Worm (Caenorhabditis elegans) whole organism, L3 larva: ENCODE measurements around the gene T05A7.11.

Experiments
- aly-2 ChIP-seq: fragments of 150-350 bp; optimal IDR thresholded peaks from 2 replicates; lab custom pipeline; 2014; ENCODE audit warnings: missing biosample characterization, missing genetic modification characterization
- ama-1 ChIP-seq: fragments of 150-350 bp; optimal IDR thresholded peaks from 2 replicates; lab custom pipeline; 2018
- ceh-16 ChIP-seq: sonication (generic microtip); optimal IDR thresholded peaks from 2 replicates; lab custom pipeline; 2017; ENCODE audit warnings: missing biosample characterization, missing genetic modification characterization
- daf-12 ChIP-seq: fragments of 150-350 bp; optimal IDR thresholded peaks from 2 replicates; lab custom pipeline; 2014; ENCODE audit warnings: missing biosample characterization, missing genetic modification reagents, missing genetic modification characterization
- egl-27 ChIP-seq: sonication (generic microtip); optimal IDR thresholded peaks from 4 replicates; lab custom pipeline; 2017; ENCODE audit warnings: missing biosample characterization, missing genetic modification reagents, missing genetic modification characterization
- egl-5 ChIP-seq: fragments of 150-350 bp; optimal IDR thresholded peaks from 2 replicates; lab custom pipeline; 2017; ENCODE audit warnings: missing biosample characterization, missing genetic modification reagents, missing genetic modification characterization, inconsistent platforms
- elt-1 ChIP-seq: fragments of 150-350 bp; optimal IDR thresholded peaks from 2 replicates; lab custom pipeline; 2014; ENCODE audit warnings: missing biosample characterization, missing genetic modification characterization
- elt-2 ChIP-seq: sonication (generic microtip); optimal IDR thresholded peaks from 2 replicates; lab custom pipeline; 2016; ENCODE audit warnings: missing genetic modification reagents, mild to moderate bottlenecking, missing genetic modification characterization, missing compliant biosample characterization
- fkh-10 ChIP-seq: sonication (generic microtip); optimal IDR thresholded peaks from 2 replicates; lab custom pipeline; 2017; ENCODE audit warnings: missing biosample characterization, missing genetic modification reagents, missing genetic modification characterization
- fkh-2 ChIP-seq: fragments of 150-350 bp; optimal IDR thresholded peaks from 2 replicates; lab custom pipeline; 2014; ENCODE audit warnings: missing biosample characterization, missing genetic modification reagents, missing genetic modification characterization
- fos-1 ChIP-seq: fragments of 150-350 bp; optimal IDR thresholded peaks from 2 replicates; lab custom pipeline; 2014; ENCODE audit warnings: missing biosample characterization, missing genetic modification characterization
- hmg-11 ChIP-seq: sonication (generic microtip); optimal IDR thresholded peaks from 2 replicates; lab custom pipeline; 2016; ENCODE audit warnings: missing genetic modification characterization, missing compliant biosample characterization
- jun-1 ChIP-seq: fragments of 150-350 bp; optimal IDR thresholded peaks from 2 replicates; lab custom pipeline; 2014; ENCODE audit warnings: missing biosample characterization, missing genetic modification reagents, missing genetic modification characterization
- lin-15B ChIP-seq: fragments of 150-350 bp; optimal IDR thresholded peaks from 2 replicates; lab custom pipeline; 2014; ENCODE audit warnings: missing biosample characterization, missing genetic modification characterization
- lin-39 ChIP-seq: fragments of 150-350 bp; optimal IDR thresholded peaks from 2 replicates; lab custom pipeline; 2018; ENCODE audit warnings: missing biosample characterization, missing genetic modification reagents, missing genetic modification characterization
- lsy-12 ChIP-seq: sonication (generic microtip); optimal IDR thresholded peaks from 2 replicates; lab custom pipeline; 2016; ENCODE audit warnings: mild to moderate bottlenecking, missing genetic modification characterization, missing compliant biosample characterization
- mml-1 ChIP-seq: fragments of 150-350 bp; sonication (generic microtip); optimal IDR thresholded peaks from 3 replicates; lab custom pipeline; 2014; ENCODE audit warnings: missing biosample characterization, missing genetic modification characterization
- nfya-1 ChIP-seq: sonication (generic microtip); optimal IDR thresholded peaks from 2 replicates; lab custom pipeline; 2017; ENCODE audit warnings: missing genetic modification characterization, mild to moderate bottlenecking, missing compliant biosample characterization, antibody characterized with exemption, moderate library complexity; ENCODE audit not compliant: insufficient read depth
- nhr-11 ChIP-seq: fragments of 150-350 bp; optimal IDR thresholded peaks from 2 replicates; lab custom pipeline; 2014; ENCODE audit warnings: missing biosample characterization, missing genetic modification characterization
- nhr-12 ChIP-seq: fragments of 150-350 bp; optimal IDR thresholded peaks from 2 replicates; lab custom pipeline; 2014; ENCODE audit warnings: missing biosample characterization, missing genetic modification characterization
- nhr-23 ChIP-seq: fragments of 150-350 bp; optimal IDR thresholded peaks from 2 replicates; lab custom pipeline; 2014; ENCODE audit warnings: missing biosample characterization, missing genetic modification reagents, missing genetic modification characterization
- nhr-237 ChIP-seq: fragments of 150-350 bp; optimal IDR thresholded peaks from 2 replicates; lab custom pipeline; 2014; ENCODE audit warnings: missing biosample characterization, missing genetic modification characterization
- nhr-25 ChIP-seq: sonication (generic microtip); optimal IDR thresholded peaks from 2 replicates; lab custom pipeline; 2017; ENCODE audit warnings: missing biosample characterization, missing genetic modification characterization
- nhr-28 ChIP-seq: fragments of 150-350 bp; optimal IDR thresholded peaks from 2 replicates; lab custom pipeline; 2014; ENCODE audit warnings: missing biosample characterization, missing genetic modification characterization
- nhr-67 ChIP-seq: fragments of 150-350 bp; optimal IDR thresholded peaks from 2 replicates; lab custom pipeline; 2014; ENCODE audit warnings: missing biosample characterization, missing genetic modification characterization
- pha-4 ChIP-seq: fragments of 150-350 bp; optimal IDR thresholded peaks from 2 replicates; lab custom pipeline; 2014; ENCODE audit warnings: missing biosample characterization, missing genetic modification reagents, missing genetic modification characterization
- pqm-1 ChIP-seq: fragments of 150-350 bp; optimal IDR thresholded peaks from 2 replicates; lab custom pipeline; 2017; ENCODE audit warnings: missing biosample characterization, missing genetic modification characterization, inconsistent platforms
- skn-1 ChIP-seq: fragments of 150-350 bp; optimal IDR thresholded peaks from 2 replicates; lab custom pipeline; 2014; ENCODE audit warnings: missing biosample characterization, missing genetic modification characterization
- snpc-4 ChIP-seq: fragments of 150-350 bp; optimal IDR thresholded peaks from 2 replicates; lab custom pipeline; 2014; ENCODE audit warnings: missing biosample characterization, missing genetic modification characterization
- tbx-2 ChIP-seq: sonication (generic microtip); optimal IDR thresholded peaks from 2 replicates; lab custom pipeline; 2016; ENCODE audit warnings: mild to moderate bottlenecking, missing genetic modification characterization, missing compliant biosample characterization
- unc-39 ChIP-seq: sonication (generic microtip); optimal IDR thresholded peaks from 4 replicates; lab custom pipeline; 2017; ENCODE audit warnings: missing biosample characterization, missing genetic modification characterization
- unc-62 ChIP-seq: fragments of 150-350 bp; sonication (generic microtip); optimal IDR thresholded peaks from 4 replicates; lab custom pipeline; 2014; ENCODE audit warnings: missing biosample characterization, missing genetic modification reagents, missing genetic modification characterization

T05A7.11 gene

ce11 chrII:4674188-4674587 lies 8.9 kb upstream of the T05A7.11 start:
- TF ChIP-seq unc-39 (tag; lab: Kevin White, UChicago): no peak
- TF ChIP-seq jun-1 (tag; lab: Kevin White, UChicago): peak; percentile 60
- no peak for TF ChIP-seq nhr-23 (tag; lab: Kevin White, UChicago)
- TF ChIP-seq pha-4: no peak
- TF ChIP-seq elt-2 (tag; lab: Kevin White, UChicago): peak; percentile 96
- TF ChIP-seq daf-12 (tag; lab: Kevin White, UChicago): no peak
- no peak for TF ChIP-seq nhr-237 (tag; lab: Kevin White, UChicago)
- TF ChIP-seq lin-15B (tag; lab: Kevin White, UChicago): no peak
- TF ChIP-seq fkh-2 (tag; lab: Kevin White, UChicago): no peak
- TF ChIP-seq pqm-1 (tag; lab: Kevin White, UChicago): peak; percentile 68
- no peak for TF ChIP-seq nhr-67
- TF ChIP-seq fkh-10 (GFP tag; lab: Kevin White, UChicago): no peak
- TF ChIP-seq, all 47 proteins: peak for 3

DNA sequence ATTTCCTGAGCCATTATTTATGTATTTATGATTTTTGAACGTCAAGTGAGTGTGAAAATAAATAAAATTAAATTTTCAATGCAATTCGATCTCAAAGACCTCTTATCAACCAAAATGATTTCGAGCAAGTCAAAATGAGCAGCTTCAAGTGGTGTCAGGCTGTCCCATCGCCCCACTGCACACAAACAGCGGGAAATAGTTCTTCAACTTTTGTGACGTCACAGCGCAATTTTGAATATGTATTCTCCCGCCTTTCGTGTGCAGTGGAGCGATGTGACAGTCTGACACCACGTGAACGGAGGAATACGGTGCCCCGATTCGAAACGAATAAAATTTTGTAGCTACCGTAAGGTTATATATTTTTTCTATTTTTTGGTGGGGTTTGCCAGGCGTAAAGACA lies 8.4 kb upstream of the T05A7.11 start:
- TF ChIP-seq nfya-1 (tag; lab: Kevin White, UChicago) (no peak), ama-1 (lab: Kevin White, UChicago) (peak; percentile 56), nhr-237 (tag; lab: Kevin White, UChicago) (no peak)

DNA sequence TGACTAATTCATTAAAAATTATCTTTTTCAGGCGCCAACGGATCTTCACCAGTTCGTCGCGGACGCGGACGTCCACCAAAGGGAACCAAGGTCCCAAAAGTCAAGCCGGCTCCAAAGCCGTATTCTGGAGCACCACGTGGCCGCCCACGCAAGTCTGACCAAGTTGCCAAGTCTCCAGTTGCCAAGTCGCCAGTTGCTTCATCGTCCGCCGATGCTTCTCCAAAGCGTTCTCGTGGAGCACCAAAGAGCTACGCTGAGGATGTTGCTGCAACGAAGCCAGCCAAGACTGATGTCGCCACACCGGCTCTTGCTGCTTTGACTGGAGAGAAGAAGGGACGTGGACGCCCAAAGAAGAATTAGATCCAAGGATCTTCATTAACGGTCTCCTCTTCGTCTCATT lies 8.0 kb upstream of the T05A7.11 start:
- no peak for TF ChIP-seq nhr-12 (tag; lab: Kevin White, UChicago)
- no peak for TF ChIP-seq pqm-1 (tag; lab: Kevin White, UChicago)
- TF ChIP-seq lin-39: no peak
- TF ChIP-seq jun-1 (tag; lab: Kevin White, UChicago): no peak

DNA sequence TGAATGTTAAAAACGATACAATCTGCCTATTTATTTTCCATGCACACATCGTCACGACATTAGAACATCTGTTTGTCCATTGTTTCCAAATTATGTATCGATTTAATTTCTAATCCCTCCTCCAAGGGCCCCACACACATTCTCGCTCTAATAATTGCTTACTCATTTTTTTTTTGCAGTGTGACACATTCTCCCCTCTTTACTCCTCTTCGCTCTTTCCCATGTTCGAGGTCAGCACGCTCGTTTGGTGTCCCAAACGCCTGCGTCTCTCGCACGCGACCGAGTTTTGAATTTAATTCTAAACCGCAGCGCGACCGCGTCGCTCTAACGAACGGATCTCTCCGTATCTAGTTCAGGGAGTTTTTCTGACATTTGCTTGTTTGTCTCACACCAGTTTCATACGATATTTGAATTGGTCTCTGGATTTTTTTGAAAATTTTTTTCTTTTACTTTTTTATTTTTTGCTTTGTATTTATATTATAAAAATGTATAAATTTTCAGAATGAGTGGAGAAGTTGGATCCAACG lies 7.4 kb upstream of the T05A7.11 start, which contains the start of the genes clec-140 and hmg-11:
TSS of gene clec-140 (plus strand) at position 477 of the 527 bp plus-strand sequence.
TSS of gene hmg-11 (plus strand) at position 502 of the 527 bp plus-strand sequence.
- TF ChIP-seq skn-1 (tag; lab: Kevin White, UChicago) (no peak), pha-4 (no peak), hmg-11 (tag; lab: Kevin White, UChicago) (no peak), nhr-237 (tag; lab: Kevin White, UChicago) (no peak), unc-62 (GFP tag; lab: Kevin White, UChicago) (no peak), mml-1 (tag; lab: Kevin White, UChicago) (no peak), ama-1 (lab: Kevin White, UChicago) (no peak), lin-15B (tag; lab: Kevin White, UChicago) (peak; percentile 71), nhr-25 (tag; lab: Kevin White, UChicago) (peak; percentile 51), daf-12 (tag; lab: Kevin White, UChicago) (no peak), pqm-1 (tag; lab: Kevin White, UChicago) (peak; percentile 33), tbx-2 (tag; lab: Kevin White, UChicago) (no peak), egl-5 (tag; lab: Kevin White, UChicago) (peak; percentile 24), ceh-16 (tag; lab: Kevin White, UChicago) (no peak), nhr-23 (tag; lab: Kevin White, UChicago) (peak; percentile 41), nfya-1 (tag; lab: Kevin White, UChicago) (peak; percentile 72), lin-39 (peak; percentile 90), fos-1 (tag; lab: Kevin White, UChicago) (peak; percentile 9), elt-2 (tag; lab: Kevin White, UChicago) (peak; percentile 46), egl-27 (tag; lab: Kevin White, UChicago) (no peak), jun-1 (tag; lab: Kevin White, UChicago) (peak; percentile 45), snpc-4 (peak; percentile 43), lsy-12 (tag; lab: Kevin White, UChicago) (peak; percentile 8), unc-39 (tag; lab: Kevin White, UChicago) (no peak), nhr-28 (tag; lab: Kevin White, UChicago) (no peak), aly-2 (tag; lab: Kevin White, UChicago) (no peak)

- no peak for TF ChIP-seq elt-1 (tag; lab: Kevin White, UChicago)
- no peak for TF ChIP-seq tbx-2 (tag; lab: Kevin White, UChicago)
- no peak for TF ChIP-seq nhr-23 (tag; lab: Kevin White, UChicago)
- no peak for TF ChIP-seq fkh-2 (tag; lab: Kevin White, UChicago)
- no peak for TF ChIP-seq aly-2 (tag; lab: Kevin White, UChicago)
- TF ChIP-seq mml-1 (tag; lab: Kevin White, UChicago): no peak
- TF ChIP-seq nhr-11: no peak
Measured at ce11 chrII:4671692-4672091, 6.4 kb upstream of the T05A7.11 start, which contains the start of gene T05A7.6. TSS of gene T05A7.6 (minus strand) at chrII:4671792.
